Worm (Caenorhabditis elegans) whole organism, mixed stage, embryonic: ENCODE data around the gene fbxa-79.

ENCODE experiments used
- M03D4.4 ChIP-seq: sonication (generic microtip); optimal IDR thresholded peaks from 2 replicates; lab custom pipeline; 2017; ENCODE audit warnings: mild to moderate bottlenecking, missing genetic modification characterization, missing compliant biosample characterization
- bed-3 ChIP-seq: fragments of 200-800 bp; sonication (Bioruptor generic); optimal IDR thresholded peaks from 3 replicates; lab custom pipeline; 2018; ENCODE audit warnings: mild to moderate bottlenecking, missing genetic modification characterization, moderate library complexity, missing compliant biosample characterization
- blmp-1 ChIP-seq: fragments of 150-350 bp; optimal IDR thresholded peaks from 2 replicates; lab custom pipeline; 2014; ENCODE audit warnings: missing biosample characterization, missing genetic modification characterization
- ceh-43 ChIP-seq: fragments of 200-800 bp; sonication (Bioruptor generic); optimal IDR thresholded peaks from 2 replicates; lab custom pipeline; 2018; ENCODE audit warnings: mild to moderate bottlenecking, missing genetic modification characterization, moderate library complexity, missing compliant biosample characterization
- ceh-83 ChIP-seq: fragments of 200-800 bp; sonication (Bioruptor generic); optimal IDR thresholded peaks from 2 replicates; lab custom pipeline; 2018; ENCODE audit warnings: mild to moderate bottlenecking, missing genetic modification characterization, missing compliant biosample characterization
- ces-1 ChIP-seq: fragments of 150-350 bp; optimal IDR thresholded peaks from 2 replicates; lab custom pipeline; 2014; ENCODE audit warnings: missing biosample characterization, missing genetic modification reagents, missing genetic modification characterization
- cnd-1 ChIP-seq: fragments of 200-800 bp; sonication (Bioruptor generic); optimal IDR thresholded peaks from 2 replicates; lab custom pipeline; 2018; ENCODE audit warnings: mild to moderate bottlenecking, missing genetic modification characterization, missing compliant biosample characterization
- drap-1 ChIP-seq: fragments of 200-800 bp; sonication (Bioruptor generic); optimal IDR thresholded peaks from 3 replicates; lab custom pipeline; 2018; ENCODE audit warnings: mild to moderate bottlenecking, missing genetic modification characterization, missing compliant biosample characterization
- elt-1 ChIP-seq: sonication (generic microtip); optimal IDR thresholded peaks from 2 replicates; lab custom pipeline; 2017; ENCODE audit warnings: missing genetic modification characterization, mild to moderate bottlenecking, missing compliant biosample characterization, antibody characterized with exemption, moderate library complexity, borderline replicate concordance; ENCODE audit not compliant: insufficient read depth
- elt-3 ChIP-seq: fragments of 150-350 bp; optimal IDR thresholded peaks from 2 replicates; lab custom pipeline; 2014; ENCODE audit warnings: missing biosample characterization, missing genetic modification characterization
- flh-1 ChIP-seq: fragments of 200-800 bp; sonication (Bioruptor generic); optimal IDR thresholded peaks from 2 replicates; lab custom pipeline; 2018; ENCODE audit warnings: mild to moderate bottlenecking, missing genetic modification characterization, moderate library complexity, missing compliant biosample characterization
- ham-2 ChIP-seq: fragments of 200-800 bp; sonication (Bioruptor generic); optimal IDR thresholded peaks from 2 replicates; lab custom pipeline; 2018; ENCODE audit warnings: mild to moderate bottlenecking, missing genetic modification characterization, missing compliant biosample characterization
- hlh-1 ChIP-seq: fragments of 150-350 bp; optimal IDR thresholded peaks from 2 replicates; lab custom pipeline; 2014; ENCODE audit warnings: missing biosample characterization, missing genetic modification reagents, missing genetic modification characterization
- lin-13 ChIP-seq: fragments of 150-350 bp; optimal IDR thresholded peaks from 2 replicates; lab custom pipeline; 2014; ENCODE audit warnings: missing biosample characterization, missing genetic modification characterization
- lin-32 ChIP-seq: fragments of 200-800 bp; sonication (Bioruptor generic); optimal IDR thresholded peaks from 2 replicates; lab custom pipeline; 2018; ENCODE audit warnings: mild to moderate bottlenecking, missing genetic modification characterization, missing compliant biosample characterization
- lsy-2 ChIP-seq: fragments of 150-350 bp; optimal IDR thresholded peaks from 2 replicates; lab custom pipeline; 2014; ENCODE audit warnings: missing biosample characterization, missing genetic modification characterization
- mab-5 ChIP-seq: fragments of 150-350 bp; optimal IDR thresholded peaks from 2 replicates; lab custom pipeline; 2014; ENCODE audit warnings: missing biosample characterization, missing genetic modification characterization
- mep-1 ChIP-seq: fragments of 150-350 bp; optimal IDR thresholded peaks from 2 replicates; lab custom pipeline; 2017; ENCODE audit warnings: missing biosample characterization, missing genetic modification reagents, missing genetic modification characterization, inconsistent platforms
- mls-2 ChIP-seq: sonication (generic microtip); optimal IDR thresholded peaks from 2 replicates; lab custom pipeline; 2016; ENCODE audit warnings: mild to moderate bottlenecking, missing genetic modification characterization, moderate library complexity, missing compliant biosample characterization
- nhr-12 ChIP-seq: fragments of 150-350 bp; optimal IDR thresholded peaks from 2 replicates; lab custom pipeline; 2014; ENCODE audit warnings: missing biosample characterization, missing genetic modification characterization
- nhr-2 ChIP-seq: fragments of 150-350 bp; optimal IDR thresholded peaks from 2 replicates; lab custom pipeline; 2014; ENCODE audit warnings: missing biosample characterization, missing genetic modification characterization
- nhr-237 ChIP-seq: fragments of 150-350 bp; optimal IDR thresholded peaks from 2 replicates; lab custom pipeline; 2014; ENCODE audit warnings: missing biosample characterization, missing genetic modification characterization
- nhr-28 ChIP-seq: fragments of 150-350 bp; optimal IDR thresholded peaks from 2 replicates; lab custom pipeline; 2014; ENCODE audit warnings: missing biosample characterization, missing genetic modification characterization
- nhr-76 ChIP-seq: sonication (generic microtip); optimal IDR thresholded peaks from 2 replicates; lab custom pipeline; 2017; ENCODE audit warnings: missing biosample characterization, missing genetic modification characterization
- pha-4 ChIP-seq: fragments of 150-350 bp; optimal IDR thresholded peaks from 2 replicates; lab custom pipeline; 2018; ENCODE audit warnings: missing biosample characterization, missing genetic modification reagents, missing genetic modification characterization
- snpc-4 ChIP-seq: fragments of 150-350 bp; optimal IDR thresholded peaks from 2 replicates; lab custom pipeline; 2014; ENCODE audit warnings: missing biosample characterization, missing genetic modification characterization
- sptf-1 ChIP-seq: sonication (generic microtip); optimal IDR thresholded peaks from 2 replicates; lab custom pipeline; 2017; ENCODE audit warnings: mild to moderate bottlenecking, missing genetic modification characterization, moderate library complexity, missing compliant biosample characterization
- unc-120 ChIP-seq: sonication (generic microtip); optimal IDR thresholded peaks from 2 replicates; lab custom pipeline; 2017; ENCODE audit warnings: missing genetic modification characterization, missing compliant biosample characterization; ENCODE audit not compliant: poor library complexity, severe bottlenecking
- unc-39 ChIP-seq: fragments of 150-350 bp; optimal IDR thresholded peaks from 2 replicates; lab custom pipeline; 2014; ENCODE audit warnings: missing biosample characterization, missing genetic modification characterization
- unc-62 ChIP-seq: fragments of 150-350 bp; optimal IDR thresholded peaks from 2 replicates; lab custom pipeline; 2014; ENCODE audit warnings: missing biosample characterization, missing genetic modification reagents, missing genetic modification characterization
- zip-8 ChIP-seq: fragments of 150-350 bp; optimal IDR thresholded peaks from 2 replicates; lab custom pipeline; 2014; ENCODE audit warnings: missing biosample characterization, missing genetic modification characterization
- ztf-11 ChIP-seq: fragments of 150-350 bp; optimal IDR thresholded peaks from 2 replicates; lab custom pipeline; 2014; ENCODE audit warnings: missing biosample characterization, missing genetic modification characterization

fbxa-79 gene

DNA sequence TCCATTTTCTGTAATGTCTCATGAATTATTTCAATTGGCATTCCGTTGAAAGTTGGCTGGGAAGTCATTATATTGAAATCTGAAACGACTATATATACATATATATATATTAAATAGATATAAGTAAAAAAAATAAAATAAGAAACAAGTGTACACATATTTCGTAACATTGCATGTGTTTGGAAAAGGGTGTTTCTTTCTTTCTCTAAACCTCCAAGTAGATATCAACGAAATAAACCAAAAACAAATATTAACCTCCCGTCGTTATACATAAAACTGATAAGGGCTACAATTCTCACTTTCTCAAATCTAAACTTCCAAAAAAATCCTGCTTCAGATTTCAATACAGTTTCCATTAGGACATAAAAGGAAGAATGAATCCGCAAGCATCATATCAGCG is at the start of gene fbxa-79:
fbxa-79 (minus strand) TSS at position 86 of the 400 bp plus-strand sequence.
- TF ChIP-seq nhr-76 (tag; lab: Kevin White, UChicago) (no peak), bed-3 (GFP tag; lab: Kevin White, UChicago) (no peak), pha-4 (tag; lab: Kevin White, UChicago) (no peak), elt-1 (no peak), ztf-11 (tag; lab: Kevin White, UChicago) (no peak), nhr-28 (tag; lab: Kevin White, UChicago) (no peak), drap-1 (no peak)

ce11 chrIII:1355320-1355719 is 47.2 kb upstream of the fbxa-79 start, which contains the start of gene Y82E9BL.1:
Y82E9BL.1 (minus strand) TSS chrIII:1355420.
- TF ChIP-seq ztf-11 (tag; lab: Kevin White, UChicago) = no peak
- TF ChIP-seq nhr-12 = no peak
- no peak for TF ChIP-seq M03D4.4 (tag; lab: Kevin White, UChicago)
- TF ChIP-seq blmp-1 (tag; lab: Kevin White, UChicago) = no peak
- TF ChIP-seq hlh-1 (tag; lab: Kevin White, UChicago) = no peak
- TF ChIP-seq ceh-83 (GFP tag; lab: Kevin White, UChicago) = no peak
- no peak for TF ChIP-seq pha-4 (tag; lab: Kevin White, UChicago)
- TF ChIP-seq nhr-237 (tag; lab: Kevin White, UChicago) = no peak
- no peak for TF ChIP-seq ham-2
- no peak for TF ChIP-seq nhr-76 (tag; lab: Kevin White, UChicago)

- TF ChIP-seq unc-120 (no peak), ceh-43 (GFP tag; lab: Kevin White, UChicago) (no peak), ham-2 (no peak), elt-3 (tag; lab: Kevin White, UChicago) (no peak), lsy-2 (tag; lab: Kevin White, UChicago) (no peak)
- TF ChIP-seq, all 35 proteins: peak for 0
Observed at ce11 chrIII:1354523-1354922, 46.4 kb upstream of the fbxa-79 start.

- TF ChIP-seq lin-32 (GFP tag; lab: Kevin White, UChicago) (no peak), nhr-2 (tag; lab: Kevin White, UChicago) (no peak), unc-120 (no peak), unc-39 (tag; lab: Kevin White, UChicago) (no peak), lsy-2 (tag; lab: Kevin White, UChicago) (no peak)
- TF ChIP-seq, all 35 proteins: peak for 0
Observed at ce11 chrIII:1350745-1351144, 42.7 kb upstream of the fbxa-79 start, which contains the start of gene Y82E9BL.3. Y82E9BL.3 (minus strand) TSS chrIII:1350845.

DNA sequence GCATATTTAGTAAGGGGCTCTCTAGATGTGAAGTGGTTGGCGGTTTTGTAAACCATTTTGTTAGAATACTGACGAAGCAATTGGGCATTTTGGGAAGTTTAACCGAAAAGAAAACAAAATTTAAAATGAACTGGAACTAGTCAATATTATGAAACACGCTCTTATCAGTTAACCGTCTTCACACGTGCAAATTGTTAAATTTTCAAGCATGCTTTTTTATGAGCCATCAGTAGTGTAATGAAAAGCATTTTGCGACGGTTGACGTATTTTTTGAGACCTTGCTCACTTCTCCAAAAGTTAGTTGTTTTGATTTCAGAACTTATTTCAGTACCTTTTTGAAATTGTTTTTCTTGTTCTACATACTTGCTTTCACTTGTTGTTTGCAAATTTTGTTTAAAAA is 41.2 kb upstream of the fbxa-79 start, which contains the start of gene fbxa-25:
fbxa-25 (minus strand) TSS at position 138 of the 400 bp plus-strand sequence.
- no peak for TF ChIP-seq ces-1 (GFP tag; lab: Kevin White, UChicago)
- TF ChIP-seq hlh-1 (tag; lab: Kevin White, UChicago) = no peak
- no peak for TF ChIP-seq nhr-28 (tag; lab: Kevin White, UChicago)
- no peak for TF ChIP-seq lin-32 (GFP tag; lab: Kevin White, UChicago)
- TF ChIP-seq M03D4.4 (tag; lab: Kevin White, UChicago) = no peak
- TF ChIP-seq snpc-4 (tag; lab: Kevin White, UChicago) = no peak

- TF ChIP-seq hlh-1 (tag; lab: Kevin White, UChicago) (no peak), flh-1 (GFP tag; lab: Kevin White, UChicago) (no peak), mab-5 (tag; lab: Kevin White, UChicago) (no peak), bed-3 (GFP tag; lab: Kevin White, UChicago) (no peak), nhr-237 (tag; lab: Kevin White, UChicago) (no peak), ceh-83 (GFP tag; lab: Kevin White, UChicago) (no peak), ces-1 (GFP tag; lab: Kevin White, UChicago) (no peak), mls-2 (tag; lab: Kevin White, UChicago) (no peak)
Observed at ce11 chrIII:1347539-1347938, 39.4 kb upstream of the fbxa-79 start, which contains the start of gene Y82E9BL.5. Y82E9BL.5 (minus strand) TSS chrIII:1347639.

ce11 chrIII:1347003-1347402 is 38.9 kb upstream of the fbxa-79 start:
- TF ChIP-seq nhr-237 (tag; lab: Kevin White, UChicago) (no peak), mep-1 (tag; lab: Kevin White, UChicago) (no peak), ceh-83 (GFP tag; lab: Kevin White, UChicago) (no peak), lin-13 (tag; lab: Kevin White, UChicago) (no peak), zip-8 (tag; lab: Kevin White, UChicago) (no peak), ztf-11 (tag; lab: Kevin White, UChicago) (no peak), cnd-1 (no peak), bed-3 (GFP tag; lab: Kevin White, UChicago) (no peak), sptf-1 (tag; lab: Kevin White, UChicago) (no peak), mls-2 (tag; lab: Kevin White, UChicago) (no peak), unc-62 (GFP tag; lab: Kevin White, UChicago) (no peak), mab-5 (tag; lab: Kevin White, UChicago) (no peak), lin-32 (GFP tag; lab: Kevin White, UChicago) (no peak), ham-2 (no peak), nhr-2 (tag; lab: Kevin White, UChicago) (no peak)
- TF ChIP-seq, all 35 proteins: peak for 0
